Fruit fly (Drosophila melanogaster): ENCODE data around the gene Sarm.

Gene Sarm

DNA sequence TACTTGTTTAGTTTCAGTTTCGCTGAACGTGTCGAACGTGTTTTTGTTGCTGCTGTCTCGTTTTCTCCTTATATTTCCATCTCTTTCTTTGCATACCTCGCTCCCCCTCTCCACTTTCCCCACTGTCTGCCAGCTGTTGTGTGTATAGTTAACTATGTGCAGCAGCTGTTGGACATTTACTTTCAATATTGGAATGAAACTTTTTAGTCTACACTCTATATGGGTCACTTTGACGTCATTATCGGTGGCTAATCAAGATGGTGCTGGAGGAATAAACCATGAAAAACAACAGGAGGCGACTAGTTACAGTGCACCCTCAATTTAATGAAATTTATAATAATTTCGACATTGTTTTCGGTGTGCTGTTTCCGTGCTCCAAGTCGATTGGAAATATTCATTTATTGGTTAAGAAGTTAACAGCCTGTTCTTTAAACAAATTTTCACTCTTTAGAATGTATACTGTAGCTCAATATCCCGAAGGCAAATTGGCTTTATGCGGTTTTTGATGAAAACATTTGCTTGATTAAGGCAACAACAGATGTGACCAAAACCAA is 34.4 kb upstream of the Sarm start (continued):
- no peak for TF ChIP-seq gsb (GFP tag; IDR thresholded peaks at IDR 0.05)
- peak; percentile 5 for TF ChIP-seq oc (tag; optimal IDR thresholded peaks at IDR 0.05)
- no peak for TF ChIP-seq Hey (tag; optimal IDR thresholded peaks at IDR 0.05)
- TF ChIP-seq CG7786 (GFP tag; optimal IDR thresholded peaks at IDR 0.05), result no peak
- TF ChIP-seq CG13424 (tag; optimal IDR thresholded peaks at IDR 0.05), result no peak
- no peak for TF ChIP-seq tup (GFP tag; optimal IDR thresholded peaks at IDR 0.05)
- TF ChIP-seq kni (GFP tag; optimal IDR thresholded peaks at IDR 0.05), result no peak
- TF ChIP-seq CG10147 (GFP tag; optimal IDR thresholded peaks at IDR 0.05), result peak; percentile 1
- TF ChIP-seq sug (tag; optimal IDR thresholded peaks at IDR 0.05), result no peak
- TF ChIP-seq CG14050 (GFP tag; IDR thresholded peaks at IDR 0.05), result 0 out of 3 replicates have a peak, but pooled peaks have one; percentile 16
- TF ChIP-seq MTF-1 (GFP tag; optimal IDR thresholded peaks at IDR 0.05; ENCODE audit: borderline replicate concordance), result no peak
- TF ChIP-seq sisA (GFP tag; IDR thresholded peaks at IDR 0.05), result peak; percentile 65
- no peak for TF ChIP-seq CG18764 (GFP tag; optimal IDR thresholded peaks at IDR 0.05)
- TF ChIP-seq Myb (GFP tag; optimal IDR thresholded peaks at IDR 0.05), result no peak
- TF ChIP-seq lilli (GFP tag; optimal IDR thresholded peaks at IDR 0.05), result no peak
- 0 out of 3 replicates have a peak, but pooled peaks have one; percentile 11 for TF ChIP-seq CG3726 (GFP tag; IDR thresholded peaks at IDR 0.05)
- no peak for TF ChIP-seq odd (GFP tag; optimal IDR thresholded peaks at IDR 0.05)
- peak; percentile 36 for TF ChIP-seq CG4820 (GFP tag; optimal IDR thresholded peaks at IDR 0.05)
- TF ChIP-seq Atf-2 (GFP tag; optimal IDR thresholded peaks at IDR 0.05), result no peak
- TF ChIP-seq CG3847 (GFP tag; IDR thresholded peaks at IDR 0.05), result no peak
- TF ChIP-seq CG14860 (GFP tag; IDR thresholded peaks at IDR 0.05; ENCODE audit: partially characterized antibody), result no peak
- TF ChIP-seq CG8765 (GFP tag; IDR thresholded peaks at IDR 0.05), result no peak
- TF ChIP-seq bigmax (GFP tag; optimal IDR thresholded peaks at IDR 0.05), result no peak
- TF ChIP-seq CG4730 (GFP tag; IDR thresholded peaks at IDR 0.05), result no peak
- TF ChIP-seq H15 (GFP tag; IDR thresholded peaks at IDR 0.05), result 0 out of 3 replicates have a peak, but pooled peaks have one; percentile 47
- no peak for TF ChIP-seq Mes4 (GFP tag; optimal IDR thresholded peaks at IDR 0.05)
- TF ChIP-seq NC2β (GFP tag; optimal IDR thresholded peaks at IDR 0.05), result no peak
- TF ChIP-seq unpg (GFP tag; optimal IDR thresholded peaks at IDR 0.05), result no peak
- no peak for TF ChIP-seq psq (GFP tag; optimal IDR thresholded peaks at IDR 0.05)
- peak; percentile 47; the same call in 1 of the 2 replicates for TF ChIP-seq CG32532 (GFP tag; IDR thresholded peaks at IDR 0.05)
- TF ChIP-seq BtbVII (GFP tag; optimal IDR thresholded peaks at IDR 0.05), result no peak
- peak; percentile 2 for TF ChIP-seq CG1603 (tag; optimal IDR thresholded peaks at IDR 0.05)
- TF ChIP-seq sima (GFP tag; optimal IDR thresholded peaks at IDR 0.05), result no peak
- TF ChIP-seq CG30431 (GFP tag; optimal IDR thresholded peaks at IDR 0.05), result no peak
- TF ChIP-seq Antp (GFP tag; optimal IDR thresholded peaks at IDR 0.05), result no peak
- TF ChIP-seq pan (optimal IDR thresholded peaks at IDR 0.05), result no peak
- TF ChIP-seq pan (GFP tag; optimal IDR thresholded peaks at IDR 0.05 in 1 of 2, IDR thresholded peaks at IDR 0.05 in 1 of 2), result peak in 1 of 2 experiments; percentile 67
- no peak for TF ChIP-seq hth (optimal IDR thresholded peaks at IDR 0.05)
- TF ChIP-seq BEAF-32 (GFP tag; optimal IDR thresholded peaks at IDR 0.05), result no peak
- no peak for TF ChIP-seq B-H2 (GFP tag; optimal IDR thresholded peaks at IDR 0.05)
- TF ChIP-seq HLH3B (GFP tag; IDR thresholded peaks at IDR 0.05), result no peak
- peak; percentile 65 for TF ChIP-seq twi (tag; optimal IDR thresholded peaks at IDR 0.05)
- no peak for TF ChIP-seq Atf6 (GFP tag; IDR thresholded peaks at IDR 0.05)
- TF ChIP-seq CG32767 (GFP tag; IDR thresholded peaks at IDR 0.05), result no peak
- TF ChIP-seq Fer3 (tag; optimal IDR thresholded peaks at IDR 0.05), result peak; percentile 38
- TF ChIP-seq Hmx (GFP tag; optimal IDR thresholded peaks at IDR 0.05), result no peak
- no peak for TF ChIP-seq Deaf1 (tag; optimal IDR thresholded peaks at IDR 0.05)
- TF ChIP-seq slbo (GFP tag; IDR thresholded peaks at IDR 0.05), result peak; percentile 30; the same call in 1 of the 2 replicates
- no peak for TF ChIP-seq bowl (GFP tag; IDR thresholded peaks at IDR 0.05)
- 0 out of 4 replicates have a peak, but pooled peaks have one; percentile 39 for TF ChIP-seq Gug (GFP tag; IDR thresholded peaks at IDR 0.05)
- TF ChIP-seq Hr39 (optimal IDR thresholded peaks at IDR 0.05), result no peak
- peak; percentile 38 for TF ChIP-seq CG1647 (GFP tag; optimal IDR thresholded peaks at IDR 0.05)

All from whole organism, embryonic.